Worm (Caenorhabditis elegans): ENCODE measurements around the gene fbxa-218.

- no peak for TF ChIP-seq flt-1 (GFP tag; IDR thresholded peaks at IDR 0.05)
- TF ChIP-seq ets-7 (tag; optimal IDR thresholded peaks at IDR 0.05) = no peak
- no peak for TF ChIP-seq scrt-1 (GFP tag; IDR thresholded peaks at IDR 0.05)
- no peak for TF ChIP-seq hmg-4 (GFP tag; optimal IDR thresholded peaks at IDR 0.05)
- no peak for TF ChIP-seq hmbx-1 (tag; optimal IDR thresholded peaks at IDR 0.05)
- TF ChIP-seq ama-1 (optimal IDR thresholded peaks at IDR 0.05) = no peak
- no peak for TF ChIP-seq pes-1 (GFP tag; IDR thresholded peaks at IDR 0.05)
- no peak for TF ChIP-seq aly-1 (tag; optimal IDR thresholded peaks at IDR 0.05)
Observed at ce11 chrIII:12388106-12388505, 48.2 kb upstream of the fbxa-218 start.

Measured in whole organism, early embryonic.